Fruit fly (Drosophila melanogaster) Kc167 (cell line): ENCODE results near the gene CG43373.

Experiments
- Myc ChIP-seq: fragments of >200 bp; optimal IDR thresholded peaks from 2 replicates; lab custom pipeline; 2017; ENCODE audit warnings: missing external identifiers
- insv ChIP-seq: fragments of >200 bp; optimal IDR thresholded peaks from 3 replicates; lab custom pipeline; 2018; ENCODE audit warnings: missing external identifiers
- psq ChIP-seq: fragments of >200 bp; optimal IDR thresholded peaks from 2 replicates; lab custom pipeline; 2017; ENCODE audit warnings: missing external identifiers
- ttk ChIP-seq: sonication (Bioruptor generic); optimal IDR thresholded peaks from 2 replicates; lab custom pipeline; 2017; ENCODE audit warnings: missing external identifiers

dm6 chr3L:16546159-16546558, 3.0 kb upstream of the CG43373 start:
- TF ChIP-seq psq (lab: Kevin White, UChicago) (no peak), Myc (lab: Kevin White, UChicago) (no peak), ttk (no peak), insv (lab: Kevin White, UChicago) (no peak)
